Worm (Caenorhabditis elegans) whole organism, young adult: ENCODE results near the gene C06A1.3.

Experiments used
- B0035.1 ChIP-seq: sonication (generic microtip); optimal IDR thresholded peaks from 2 replicates; lab custom pipeline; 2016; ENCODE audit warnings: missing genetic modification characterization, mild to moderate bottlenecking, missing compliant biosample characterization, missing genotype, missing genetic modification reagents
- F33H1.4 ChIP-seq: fragments of 200-800 bp; sonication (Bioruptor generic); IDR thresholded peaks from 2 replicates; pipeline ENCODE4 v1.3.6; 2022; ENCODE audit warnings: missing genetic modification reagents, missing genetic modification characterization, missing compliant biosample characterization
- T26A5.8 ChIP-seq: sonication (generic microtip); optimal IDR thresholded peaks from 2 replicates; lab custom pipeline; 2016; ENCODE audit warnings: missing genetic modification characterization, missing compliant biosample characterization
- Y53F4B.3 ChIP-seq: fragments of 200-800 bp; sonication (Bioruptor generic); IDR thresholded peaks from 2 replicates; pipeline ENCODE4 v1.3.6; 2022; ENCODE audit warnings: missing genetic modification reagents, missing genetic modification characterization, missing compliant biosample characterization
- Y95B8A.8 ChIP-seq: fragments of 200-800 bp; sonication (Bioruptor generic); IDR thresholded peaks from 2 replicates; pipeline ENCODE4 v1.3.6; 2022; ENCODE audit warnings: missing genetic modification reagents, missing genetic modification characterization, missing compliant biosample characterization
- aptf-2 ChIP-seq: fragments of 200-800 bp; sonication (Bioruptor generic); conservative IDR thresholded peaks from 2 replicates; pipeline ENCODE4 v1.3.6; 2022; ENCODE audit warnings: missing genetic modification reagents, missing genetic modification characterization, missing compliant biosample characterization
- aptf-3 ChIP-seq: fragments of 200-800 bp; sonication (Bioruptor generic); IDR thresholded peaks from 2 replicates; pipeline ENCODE4 v1.3.6; 2022; ENCODE audit warnings: missing genetic modification characterization, missing compliant biosample characterization
- athp-1 ChIP-seq: sonication (generic microtip); optimal IDR thresholded peaks from 2 replicates; lab custom pipeline; 2017; ENCODE audit warnings: mild to moderate bottlenecking, missing genetic modification characterization, missing compliant biosample characterization
- attf-3 ChIP-seq: fragments of 200-800 bp; sonication (Bioruptor generic); conservative IDR thresholded peaks from 2 replicates; pipeline ENCODE4 v1.3.6; 2022; ENCODE audit warnings: missing genetic modification reagents, missing genetic modification characterization, missing compliant biosample characterization
- cebp-2 ChIP-seq: fragments of 200-800 bp; sonication (Bioruptor generic); IDR thresholded peaks from 2 replicates; pipeline ENCODE4 v1.3.6; 2022; ENCODE audit warnings: missing genetic modification characterization, missing compliant biosample characterization
- ceh-40 ChIP-seq: fragments of 200-800 bp; sonication (Bioruptor generic); IDR thresholded peaks from 2 replicates; pipeline ENCODE4 v1.3.6; 2022; ENCODE audit warnings: missing genetic modification characterization, missing compliant biosample characterization
- ceh-79 ChIP-seq: sonication (generic microtip); optimal IDR thresholded peaks from 2 replicates; lab custom pipeline; 2017; ENCODE audit warnings: mild to moderate bottlenecking, missing genetic modification characterization, missing compliant biosample characterization
- ceh-91 ChIP-seq: fragments of 200-800 bp; sonication (Bioruptor generic); IDR thresholded peaks from 2 replicates; pipeline ENCODE4 v1.3.6; 2022; ENCODE audit warnings: missing genetic modification reagents, missing genetic modification characterization, missing compliant biosample characterization
- die-1 ChIP-seq: sonication (generic microtip); optimal IDR thresholded peaks from 2 replicates; lab custom pipeline; 2016; ENCODE audit warnings: missing genotype, mild to moderate bottlenecking, missing genetic modification characterization, missing compliant biosample characterization
- dox-1 ChIP-seq: fragments of 200-800 bp; sonication (Bioruptor generic); IDR thresholded peaks from 2 replicates; pipeline ENCODE4 v1.3.6; 2022; ENCODE audit warnings: missing genetic modification reagents, missing genetic modification characterization, missing compliant biosample characterization
- dpl-1 ChIP-seq: fragments of 150-350 bp; optimal IDR thresholded peaks from 2 replicates; lab custom pipeline; 2014; ENCODE audit warnings: missing biosample characterization, missing genetic modification reagents, missing genetic modification characterization
- efl-1 ChIP-seq: fragments of 150-350 bp; optimal IDR thresholded peaks from 2 replicates; lab custom pipeline; 2014; ENCODE audit warnings: missing biosample characterization, missing genetic modification reagents, missing genetic modification characterization
- egl-18 ChIP-seq: fragments of 200-800 bp; sonication (Bioruptor generic); IDR thresholded peaks from 2 replicates; pipeline ENCODE4 v1.3.6; 2022; ENCODE audit warnings: missing genetic modification reagents, missing genetic modification characterization, missing compliant biosample characterization
- ekl-4 ChIP-seq: fragments of 200-800 bp; sonication (Bioruptor generic); IDR thresholded peaks from 2 replicates; pipeline ENCODE4 v1.3.6; 2022; ENCODE audit warnings: missing genetic modification reagents, missing genetic modification characterization, missing compliant biosample characterization
- ets-4 ChIP-seq: fragments of 200-800 bp; sonication (Bioruptor generic); optimal IDR thresholded peaks from 2 replicates; lab custom pipeline; 2018; ENCODE audit warnings: mild to moderate bottlenecking, missing genetic modification characterization, missing compliant biosample characterization
- fkh-3 ChIP-seq: sonication (generic microtip); optimal IDR thresholded peaks from 2 replicates; lab custom pipeline; 2016; ENCODE audit warnings: mild to moderate bottlenecking, missing genetic modification characterization, missing compliant biosample characterization
- lin-40 ChIP-seq: sonication (generic microtip); optimal IDR thresholded peaks from 2 replicates; lab custom pipeline; 2016; ENCODE audit warnings: missing genetic modification characterization, mild to moderate bottlenecking, missing compliant biosample characterization, missing genotype, missing genetic modification reagents
- lir-1 ChIP-seq: fragments of 200-800 bp; sonication (Bioruptor generic); conservative IDR thresholded peaks from 2 replicates; pipeline ENCODE4 v1.3.6; 2022; ENCODE audit warnings: missing genetic modification reagents, missing genetic modification characterization, missing compliant biosample characterization
- lsl-1 ChIP-seq: fragments of 200-800 bp; sonication (Bioruptor generic); optimal IDR thresholded peaks from 2 replicates; lab custom pipeline; 2018; ENCODE audit warnings: mild to moderate bottlenecking, missing genetic modification characterization, moderate library complexity, missing compliant biosample characterization
- madf-3 ChIP-seq: fragments of 200-800 bp; sonication (Bioruptor generic); IDR thresholded peaks from 2 replicates; pipeline ENCODE4 v1.3.6; 2022; ENCODE audit warnings: missing genetic modification reagents, missing genetic modification characterization, missing compliant biosample characterization
- madf-6 ChIP-seq: fragments of 200-800 bp; sonication (Bioruptor generic); IDR thresholded peaks from 2 replicates; pipeline ENCODE4 v1.3.6; 2022; ENCODE audit warnings: missing genetic modification reagents, missing genetic modification characterization, missing compliant biosample characterization
- nhr-80 ChIP-seq: sonication (generic microtip); optimal IDR thresholded peaks from 2 replicates; lab custom pipeline; 2016; ENCODE audit warnings: missing genetic modification characterization, missing compliant biosample characterization
- nhr-90 ChIP-seq: sonication (generic microtip); optimal IDR thresholded peaks from 2 replicates; lab custom pipeline; 2016; ENCODE audit warnings: missing genotype, mild to moderate bottlenecking, missing genetic modification characterization, missing compliant biosample characterization
- pbrm-1 ChIP-seq: fragments of 200-800 bp; sonication (Bioruptor generic); IDR thresholded peaks from 2 replicates; pipeline ENCODE4 v1.3.6; 2022; ENCODE audit warnings: missing genetic modification reagents, missing genetic modification characterization, missing compliant biosample characterization
- rcor-1 ChIP-seq: fragments of 200-800 bp; sonication (Bioruptor generic); IDR thresholded peaks from 2 replicates; pipeline ENCODE4 v1.3.6; 2022; ENCODE audit warnings: missing genetic modification reagents, missing genetic modification characterization, missing compliant biosample characterization
- sea-2 ChIP-seq: fragments of 200-800 bp; sonication (Bioruptor generic); IDR thresholded peaks from 2 replicates; pipeline ENCODE4 v1.3.6; 2022; ENCODE audit warnings: missing genetic modification characterization, missing compliant biosample characterization
- sptf-2 ChIP-seq: fragments of 200-800 bp; sonication (Bioruptor generic); optimal IDR thresholded peaks from 2 replicates; lab custom pipeline; 2018; ENCODE audit warnings: mild to moderate bottlenecking, missing genetic modification characterization, missing compliant biosample characterization
- tlf-1 ChIP-seq: fragments of 200-800 bp; sonication (Bioruptor generic); optimal IDR thresholded peaks from 2 replicates; lab custom pipeline; 2018; ENCODE audit warnings: mild to moderate bottlenecking, missing genetic modification characterization, missing compliant biosample characterization
- zfh-2 ChIP-seq: fragments of 200-800 bp; sonication (Bioruptor generic); conservative IDR thresholded peaks from 2 replicates; pipeline ENCODE4 v1.3.6; 2022; ENCODE audit warnings: missing genetic modification reagents, missing genetic modification characterization, missing compliant biosample characterization
- zim-3 ChIP-seq: sonication (generic microtip); optimal IDR thresholded peaks from 2 replicates; lab custom pipeline; 2017; ENCODE audit warnings: mild to moderate bottlenecking, missing genetic modification characterization, moderate library complexity, missing compliant biosample characterization
- ztf-18 ChIP-seq: sonication (generic microtip); optimal IDR thresholded peaks from 2 replicates; lab custom pipeline; 2016; ENCODE audit warnings: missing genotype, mild to moderate bottlenecking, missing genetic modification characterization, missing compliant biosample characterization
- ztf-25 ChIP-seq: fragments of 200-800 bp; sonication (Bioruptor generic); IDR thresholded peaks from 2 replicates; pipeline ENCODE4 v1.3.6; 2022; ENCODE audit warnings: missing genetic modification reagents, missing genetic modification characterization, missing compliant biosample characterization
- ztf-26 ChIP-seq: sonication (generic microtip); optimal IDR thresholded peaks from 2 replicates; lab custom pipeline; 2017; ENCODE audit warnings: missing genetic modification characterization, missing compliant biosample characterization
- ztf-28 ChIP-seq: fragments of 200-800 bp; sonication (Bioruptor generic); IDR thresholded peaks from 2 replicates; pipeline ENCODE4 v1.3.6; 2022; ENCODE audit warnings: missing genetic modification reagents, missing genetic modification characterization, missing compliant biosample characterization

C06A1.3 gene

DNA sequence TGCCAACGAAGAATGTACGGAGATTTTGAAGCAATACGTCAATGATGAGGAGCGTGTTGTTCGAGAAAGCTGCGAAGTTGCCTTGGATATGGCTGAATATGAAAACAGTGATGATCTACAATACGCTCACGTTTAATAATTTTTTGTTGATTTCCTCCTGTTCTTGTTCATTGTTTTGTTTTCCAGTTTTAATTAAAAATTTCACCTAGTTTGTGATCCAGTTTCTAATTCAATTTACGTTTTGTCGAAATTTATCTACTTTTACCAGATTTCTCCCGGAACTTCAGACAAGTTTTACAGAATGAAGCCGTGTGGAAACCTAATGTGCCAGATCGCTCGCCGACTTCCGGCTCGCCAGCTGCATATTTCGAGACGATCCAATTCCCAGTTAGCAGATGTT is 8.8 kb downstream of the C06A1.3 start, which contains the start of gene dap-3:
Gene dap-3 (plus strand): TSS at position 301 of the 400 bp plus-strand sequence.
- TF ChIP-seq B0035.1 (tag; lab: Kevin White, UChicago) = no peak
- TF ChIP-seq F33H1.4 (GFP tag; lab: Robert Waterston, UW) = no peak
- no peak for TF ChIP-seq cebp-2
- no peak for TF ChIP-seq athp-1
- no peak for TF ChIP-seq aptf-3
- TF ChIP-seq nhr-80 (tag; lab: Kevin White, UChicago) = no peak
- no peak for TF ChIP-seq ceh-40 (GFP tag; lab: Robert Waterston, UW)
- TF ChIP-seq attf-3 (GFP tag; lab: Robert Waterston, UW) = no peak
- no peak for TF ChIP-seq efl-1 (GFP tag; lab: Kevin White, UChicago)
- TF ChIP-seq ceh-79 = no peak
- TF ChIP-seq lir-1 (GFP tag; lab: Robert Waterston, UW) = no peak
- TF ChIP-seq T26A5.8 = no peak
- no peak for TF ChIP-seq dox-1 (GFP tag; lab: Robert Waterston, UW)

- TF ChIP-seq efl-1 (GFP tag; lab: Kevin White, UChicago) = no peak
- TF ChIP-seq fkh-3 (tag; lab: Kevin White, UChicago) = no peak
- TF ChIP-seq sea-2 (GFP tag; lab: Robert Waterston, UW) = no peak
- no peak for TF ChIP-seq ztf-18 (tag; lab: Kevin White, UChicago)
- TF ChIP-seq lsl-1 = no peak
- TF ChIP-seq ztf-25 = no peak
These were observed 10.3 kb downstream of the C06A1.3 start, which contains the start of gene mrps-22 for ce11 chrII:10582318-10582717. Gene mrps-22, plus strand, starts transcription at chrII:10582618.

- 0 out of 2 replicates have a peak, but pooled peaks have one; percentile 11 for TF ChIP-seq Y95B8A.8 (GFP tag; lab: Robert Waterston, UW)
- no peak for TF ChIP-seq lsl-1
These were observed 12.0 kb downstream of the C06A1.3 start, which contains the start of gene algn-9 for ce11 chrII:10584036-10584435. Gene algn-9, plus strand, starts transcription at chrII:10584336.

DNA sequence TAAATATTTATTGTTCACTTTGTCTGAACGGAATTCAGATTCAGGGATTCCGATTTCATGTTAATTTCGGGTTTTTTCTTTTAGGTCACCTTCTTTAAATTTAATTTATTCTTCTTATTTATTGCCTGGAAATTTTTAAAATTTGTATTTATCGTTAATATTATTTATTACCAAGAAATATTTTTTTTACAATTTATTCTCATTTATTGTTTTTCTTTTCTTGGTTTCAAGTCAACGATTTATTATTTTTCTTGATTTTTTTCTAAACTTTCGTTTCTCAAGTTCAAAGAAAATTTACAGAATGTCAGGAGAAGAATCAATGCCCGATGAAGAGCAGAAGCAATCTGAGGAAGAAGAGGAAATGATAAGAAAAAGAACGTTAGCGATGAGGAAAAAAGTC is 15.7 kb downstream of the C06A1.3 start, which contains the start of gene crn-3:
Gene crn-3 (plus strand): TSS at position 301 of the 400 bp plus-strand sequence.
- 0 out of 2 replicates have a peak, but pooled peaks have one; percentile 37 for TF ChIP-seq madf-6
- TF ChIP-seq cebp-2 = no peak
- TF ChIP-seq ekl-4 = 0 out of 2 replicates have a peak, but pooled peaks have one; percentile 18
- TF ChIP-seq pbrm-1 (GFP tag; lab: Robert Waterston, UW) = 0 out of 2 replicates have a peak, but pooled peaks have one; percentile 22

DNA sequence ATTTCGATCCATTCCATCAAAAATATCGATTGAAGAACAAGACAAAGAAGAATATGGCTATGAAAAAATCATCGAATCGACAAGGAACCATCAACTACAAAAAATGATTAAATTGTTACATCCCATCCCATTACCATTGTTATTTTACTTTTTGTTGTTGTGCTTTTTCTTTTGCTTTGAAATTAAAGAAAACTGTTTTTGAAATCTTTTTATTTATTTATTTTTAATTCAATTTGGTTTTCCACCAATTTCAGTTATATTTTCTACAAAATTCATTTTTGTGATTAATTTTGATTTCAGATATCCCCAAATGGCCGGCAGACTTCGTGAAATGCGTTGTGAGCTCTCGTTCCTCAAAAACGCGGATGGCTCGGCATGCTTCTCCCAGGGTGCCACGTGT is 20.4 kb downstream of the C06A1.3 start, which contains the start of gene crn-5:
Gene crn-5 (plus strand): TSS at position 301 of the 400 bp plus-strand sequence.
- TF ChIP-seq dpl-1 (GFP tag; lab: Kevin White, UChicago) = no peak

ce11 chrII:10594312-10594711 is 22.2 kb downstream of the C06A1.3 start:
- TF ChIP-seq rcor-1 (no peak), madf-3 (GFP tag; lab: Robert Waterston, UW) (no peak), ets-4 (GFP tag; lab: Kevin White, UChicago) (no peak), ztf-26 (no peak), Y53F4B.3 (GFP tag; lab: Robert Waterston, UW) (no peak), lin-40 (no peak), nhr-90 (no peak), dpl-1 (GFP tag; lab: Kevin White, UChicago) (no peak), zfh-2 (GFP tag; lab: Robert Waterston, UW) (no peak), sptf-2 (GFP tag; lab: Kevin White, UChicago) (no peak), ceh-91 (no peak), die-1 (tag; lab: Kevin White, UChicago) (no peak), aptf-2 (GFP tag; lab: Robert Waterston, UW) (no peak), tlf-1 (GFP tag; lab: Kevin White, UChicago) (no peak), egl-18 (GFP tag; lab: Robert Waterston, UW) (no peak), ztf-28 (GFP tag; lab: Robert Waterston, UW) (no peak), zim-3 (no peak)
